Worm (Caenorhabditis elegans): ENCODE measurements around the gene rgr-1.

ce11 chrIII:9441133-9441532 lies 47.6 kb downstream of the rgr-1 start, which contains the start of gene emb-30:
- TF ChIP-seq rnt-1 (tag; optimal IDR thresholded peaks at IDR 0.05) (no peak), lin-11 (tag; optimal IDR thresholded peaks at IDR 0.05) (no peak), nhr-232 (tag; optimal IDR thresholded peaks at IDR 0.05) (no peak), unc-42 (tag; optimal IDR thresholded peaks at IDR 0.05) (no peak), npax-4 (tag; optimal IDR thresholded peaks at IDR 0.05) (no peak), sox-4 (tag; optimal IDR thresholded peaks at IDR 0.05) (no peak), unc-55 (GFP tag; optimal IDR thresholded peaks at IDR 0.05) (no peak), pag-3 (tag; optimal IDR thresholded peaks at IDR 0.05; ENCODE audit: borderline replicate concordance) (no peak), nfya-1 (tag; optimal IDR thresholded peaks at IDR 0.05) (no peak), fkh-10 (GFP tag; optimal IDR thresholded peaks at IDR 0.05) (no peak), pros-1 (tag; optimal IDR thresholded peaks at IDR 0.05) (no peak)

Data from whole organism, late embryonic.